Worm (Caenorhabditis elegans) whole organism, mixed stage, embryonic: ENCODE data around the gene K04A8.1.

ENCODE experiments used
- blmp-1 ChIP-seq: fragments of 150-350 bp; optimal IDR thresholded peaks from 2 replicates; lab custom pipeline; 2014; ENCODE audit warnings: missing biosample characterization, missing genetic modification characterization
- elt-1 ChIP-seq: sonication (generic microtip); optimal IDR thresholded peaks from 2 replicates; lab custom pipeline; 2017; ENCODE audit warnings: missing genetic modification characterization, mild to moderate bottlenecking, missing compliant biosample characterization, antibody characterized with exemption, moderate library complexity, borderline replicate concordance; ENCODE audit not compliant: insufficient read depth
- elt-3 ChIP-seq: fragments of 150-350 bp; optimal IDR thresholded peaks from 2 replicates; lab custom pipeline; 2014; ENCODE audit warnings: missing biosample characterization, missing genetic modification characterization
- lsy-2 ChIP-seq: fragments of 150-350 bp; optimal IDR thresholded peaks from 2 replicates; lab custom pipeline; 2014; ENCODE audit warnings: missing biosample characterization, missing genetic modification characterization
- nhr-12 ChIP-seq: fragments of 150-350 bp; optimal IDR thresholded peaks from 2 replicates; lab custom pipeline; 2014; ENCODE audit warnings: missing biosample characterization, missing genetic modification characterization
- nhr-237 ChIP-seq: fragments of 150-350 bp; optimal IDR thresholded peaks from 2 replicates; lab custom pipeline; 2014; ENCODE audit warnings: missing biosample characterization, missing genetic modification characterization
- snpc-4 ChIP-seq: fragments of 150-350 bp; optimal IDR thresholded peaks from 2 replicates; lab custom pipeline; 2014; ENCODE audit warnings: missing biosample characterization, missing genetic modification characterization
- unc-39 ChIP-seq: fragments of 150-350 bp; optimal IDR thresholded peaks from 2 replicates; lab custom pipeline; 2014; ENCODE audit warnings: missing biosample characterization, missing genetic modification characterization
- ztf-11 ChIP-seq: fragments of 150-350 bp; optimal IDR thresholded peaks from 2 replicates; lab custom pipeline; 2014; ENCODE audit warnings: missing biosample characterization, missing genetic modification characterization

ce11 chrV:6520385-6521080, 45.6 kb upstream of the K04A8.1 start, which contains the start of the genes F46E10.2 and F46E10.18:
- TF ChIP-seq nhr-12 (tag; lab: Kevin White, UChicago) (no peak), elt-1 (tag; lab: Kevin White, UChicago) (no peak), snpc-4 (tag; lab: Kevin White, UChicago) (no peak), ztf-11 (tag; lab: Kevin White, UChicago) (no peak), lsy-2 (tag; lab: Kevin White, UChicago) (no peak), unc-39 (no peak), blmp-1 (tag; lab: Kevin White, UChicago) (no peak), elt-3 (tag; lab: Kevin White, UChicago) (no peak), nhr-237 (tag; lab: Kevin White, UChicago) (no peak)
